Fruit fly (Drosophila melanogaster) whole organism, prepupa: ENCODE results near the gene CG5151.

Source experiments
- Blimp-1 ChIP-seq: fragments of 200-800 bp; sonication (Bioruptor generic); optimal IDR thresholded peaks from 3 replicates; lab custom pipeline; 2017; ENCODE audit warnings: missing biosample characterization, missing genetic modification characterization, mild to moderate bottlenecking, moderate library complexity, missing genetic modification reagents
- CG10631 ChIP-seq: fragments of 200-800 bp; sonication (Bioruptor generic); optimal IDR thresholded peaks from 2 replicates; lab custom pipeline; 2016; ENCODE audit warnings: missing biosample characterization, missing genetic modification characterization
- CG10669 ChIP-seq: fragments of 200-800 bp; sonication (Bioruptor generic); optimal IDR thresholded peaks from 3 replicates; lab custom pipeline; 2018; ENCODE audit warnings: missing biosample characterization, mild to moderate bottlenecking, missing genetic modification characterization, moderate library complexity
- CG11902 ChIP-seq: fragments of 200-800 bp; sonication (Bioruptor generic); optimal IDR thresholded peaks from 3 replicates; lab custom pipeline; 2016; ENCODE audit warnings: missing biosample characterization, missing genetic modification characterization
- CG15336 ChIP-seq: fragments of 200-800 bp; sonication (Bioruptor generic); IDR thresholded peaks from 2 replicates; pipeline ENCODE4 v1.3.6; 2022; ENCODE audit warnings: missing biosample characterization, missing genetic modification characterization
- CG1621 ChIP-seq: fragments of 200-800 bp; sonication (Bioruptor generic); optimal IDR thresholded peaks from 3 replicates; lab custom pipeline; 2018; ENCODE audit warnings: missing biosample characterization, mild to moderate bottlenecking, missing genetic modification characterization
- CG16779 ChIP-seq: fragments of 200-800 bp; sonication (Bioruptor generic); optimal IDR thresholded peaks from 3 replicates; lab custom pipeline; 2017; ENCODE audit warnings: missing biosample characterization, mild to moderate bottlenecking, missing genetic modification characterization
- CG3032 ChIP-seq: fragments of 200-800 bp; optimal IDR thresholded peaks from 2 replicates; lab custom pipeline; 2019; ENCODE audit warnings: missing biosample characterization, mild to moderate bottlenecking, missing genetic modification characterization, moderate library complexity
- CG31627 ChIP-seq: fragments of 200-800 bp; sonication (Bioruptor generic); optimal IDR thresholded peaks from 3 replicates; lab custom pipeline; 2016; ENCODE audit warnings: missing biosample characterization, missing genetic modification characterization
- CG32006 ChIP-seq: fragments of 200-800 bp; sonication (Bioruptor generic); optimal IDR thresholded peaks from 3 replicates; lab custom pipeline; 2017; ENCODE audit warnings: missing biosample characterization, mild to moderate bottlenecking, missing genetic modification characterization
- CG34406 ChIP-seq: fragments of 200-800 bp; sonication (Bioruptor generic); optimal IDR thresholded peaks from 3 replicates; lab custom pipeline; 2016; ENCODE audit warnings: missing biosample characterization, missing genetic modification characterization
- CG3919 ChIP-seq: fragments of 200-800 bp; sonication (Bioruptor generic); optimal IDR thresholded peaks from 3 replicates; lab custom pipeline; 2016; ENCODE audit warnings: missing biosample characterization, missing genetic modification characterization
- CG4318 ChIP-seq: fragments of 200-800 bp; sonication (Bioruptor generic); optimal IDR thresholded peaks from 3 replicates; lab custom pipeline; 2017; ENCODE audit warnings: missing biosample characterization, mild to moderate bottlenecking, missing genetic modification characterization
- CG6276 ChIP-seq: fragments of 200-800 bp; sonication (Bioruptor generic); optimal IDR thresholded peaks from 2 replicates; lab custom pipeline; 2017; ENCODE audit warnings: missing biosample characterization, mild to moderate bottlenecking, missing genetic modification characterization
- CG7368 ChIP-seq: fragments of 200-800 bp; sonication (Bioruptor generic); optimal IDR thresholded peaks from 3 replicates; lab custom pipeline; 2016; ENCODE audit warnings: missing biosample characterization, missing genetic modification characterization
- CG8319 ChIP-seq: fragments of 200-800 bp; sonication (Bioruptor generic); optimal IDR thresholded peaks from 3 replicates; lab custom pipeline; 2016; ENCODE audit warnings: missing biosample characterization, missing genetic modification characterization
- CG8632 ChIP-seq: fragments of 200-800 bp; sonication (Bioruptor generic); optimal IDR thresholded peaks from 3 replicates; lab custom pipeline; 2016; ENCODE audit warnings: missing biosample characterization, missing genetic modification characterization
- Eip75B ChIP-seq: fragments of 200-800 bp; sonication (Bioruptor generic); optimal IDR thresholded peaks from 3 replicates; lab custom pipeline; 2016; ENCODE audit warnings: missing biosample characterization, missing genetic modification characterization
- Eip78C ChIP-seq: fragments of 200-800 bp; sonication (Bioruptor generic); peaks from one replicate; lab custom pipeline; 2016; ENCODE audit warnings: missing biosample characterization, missing genetic modification characterization
- Eip93F ChIP-seq: fragments of 200-800 bp; sonication (Bioruptor generic); optimal IDR thresholded peaks from 2 replicates; lab custom pipeline; 2016; ENCODE audit warnings: missing biosample characterization, mild to moderate bottlenecking, missing genetic modification characterization
- Ets21C ChIP-seq: fragments of 200-800 bp; sonication (Bioruptor generic); optimal IDR thresholded peaks from 3 replicates; lab custom pipeline; 2016; ENCODE audit warnings: missing biosample characterization, missing genetic modification characterization
- Ets96B ChIP-seq: fragments of 200-800 bp; optimal IDR thresholded peaks from 2 replicates; lab custom pipeline; 2019; ENCODE audit warnings: missing biosample characterization, mild to moderate bottlenecking, missing genetic modification characterization, moderate library complexity
- Gug ChIP-seq: fragments of 200-800 bp; sonication (Bioruptor generic); IDR thresholded peaks from 2 replicates; pipeline ENCODE4 v1.3.6; 2022; ENCODE audit warnings: missing biosample characterization, missing genetic modification characterization
- Hr38 ChIP-seq: sonication (Bioruptor generic); optimal IDR thresholded peaks from 2 replicates; lab custom pipeline; 2016; ENCODE audit warnings: missing biosample characterization, missing genetic modification characterization
- Hr39 ChIP-seq: fragments of 200-800 bp; sonication (Bioruptor generic); optimal IDR thresholded peaks from 2 replicates; lab custom pipeline; 2016; ENCODE audit warnings: missing biosample characterization, missing genetic modification characterization
- Lpt ChIP-seq: fragments of 200-800 bp; sonication (Bioruptor generic); optimal IDR thresholded peaks from 3 replicates; lab custom pipeline; 2016; ENCODE audit warnings: missing biosample characterization, missing genetic modification characterization
- Met ChIP-seq: fragments of 200-800 bp; sonication (Bioruptor generic); optimal IDR thresholded peaks from 3 replicates; lab custom pipeline; 2016; ENCODE audit warnings: missing biosample characterization, missing genetic modification characterization
- OdsH ChIP-seq: fragments of 200-800 bp; sonication (Bioruptor generic); optimal IDR thresholded peaks from 3 replicates; lab custom pipeline; 2016; ENCODE audit warnings: missing biosample characterization, missing genetic modification characterization
- Smox ChIP-seq: fragments of 200-800 bp; sonication (Bioruptor generic); optimal IDR thresholded peaks from 3 replicates; lab custom pipeline; 2016; ENCODE audit warnings: missing biosample characterization, missing genetic modification characterization
- Sox14 ChIP-seq: fragments of 200-800 bp; sonication (Bioruptor generic); optimal IDR thresholded peaks from 3 replicates; lab custom pipeline; 2016; ENCODE audit warnings: missing biosample characterization, missing genetic modification characterization
- Sox15 ChIP-seq: fragments of 200-800 bp; sonication (Bioruptor generic); optimal IDR thresholded peaks from 3 replicates; lab custom pipeline; 2016; ENCODE audit warnings: missing biosample characterization, missing genetic modification characterization
- achi ChIP-seq: fragments of 200-800 bp; sonication (Bioruptor generic); optimal IDR thresholded peaks from 3 replicates; lab custom pipeline; 2016; ENCODE audit warnings: missing biosample characterization, missing genetic modification characterization
- acj6 ChIP-seq: fragments of 200-800 bp; sonication (Bioruptor generic); optimal IDR thresholded peaks from 3 replicates; lab custom pipeline; 2016; ENCODE audit warnings: missing biosample characterization, missing genetic modification characterization
- cyc ChIP-seq: fragments of 200-800 bp; sonication (Bioruptor generic); optimal IDR thresholded peaks from 3 replicates; lab custom pipeline; 2016; ENCODE audit warnings: missing biosample characterization, missing genetic modification characterization
- dac ChIP-seq: fragments of 200-800 bp; sonication (Bioruptor generic); optimal IDR thresholded peaks from 2 replicates; lab custom pipeline; 2017; ENCODE audit warnings: missing biosample characterization, mild to moderate bottlenecking, missing genetic modification characterization
- dsx ChIP-seq: fragments of 200-800 bp; optimal IDR thresholded peaks from 3 replicates; lab custom pipeline; 2019; ENCODE audit warnings: missing biosample characterization, mild to moderate bottlenecking, missing genetic modification characterization, moderate library complexity; ENCODE audit not compliant: poor library complexity, severe bottlenecking
- eg ChIP-seq: fragments of 200-800 bp; sonication (Bioruptor generic); IDR thresholded peaks from 3 replicates; pipeline ENCODE4 v1.3.6; 2022; ENCODE audit warnings: missing biosample characterization, missing genetic modification characterization
- fd59A ChIP-seq: fragments of 200-800 bp; sonication (Bioruptor generic); optimal IDR thresholded peaks from 2 replicates; lab custom pipeline; 2017; ENCODE audit warnings: missing biosample characterization, mild to moderate bottlenecking, missing genetic modification characterization, missing genetic modification reagents
- fd85E ChIP-seq: fragments of 200-800 bp; sonication (Bioruptor generic); optimal IDR thresholded peaks from 3 replicates; lab custom pipeline; 2016; ENCODE audit warnings: missing biosample characterization, missing genetic modification characterization
- fkh ChIP-seq: fragments of 200-800 bp; sonication (Bioruptor generic); optimal IDR thresholded peaks from 3 replicates; lab custom pipeline; 2017; ENCODE audit warnings: missing biosample characterization, mild to moderate bottlenecking, missing genetic modification characterization, moderate library complexity
- lz ChIP-seq: fragments of 200-800 bp; sonication (Bioruptor generic); optimal IDR thresholded peaks from 3 replicates; lab custom pipeline; 2016; ENCODE audit warnings: missing biosample characterization, missing genetic modification characterization
- net ChIP-seq: fragments of 200-800 bp; sonication (Bioruptor generic); optimal IDR thresholded peaks from 3 replicates; lab custom pipeline; 2016; ENCODE audit warnings: missing biosample characterization, missing genetic modification characterization
- salr ChIP-seq, 2 experiments: fragments of 200-800 bp; sonication (Bioruptor generic); optimal IDR thresholded peaks; 3 replicates each; lab custom pipeline; 2016 to 2018; ENCODE audit warnings: missing biosample characterization in 2 of 2, missing genetic modification characterization in 2 of 2, mild to moderate bottlenecking in 1 of 2
- spab ChIP-seq: fragments of 200-800 bp; sonication (Bioruptor generic); optimal IDR thresholded peaks from 2 replicates; lab custom pipeline; 2017; ENCODE audit warnings: missing biosample characterization, mild to moderate bottlenecking, missing genetic modification characterization, missing genetic modification reagents
- ss ChIP-seq, 2 experiments: fragments of 200-800 bp; sonication (Bioruptor generic); optimal IDR thresholded peaks; 2 replicates in 1 of 2; 3 replicates in 1 of 2; lab custom pipeline; 2017 to 2018; ENCODE audit warnings: mild to moderate bottlenecking in 2 of 2, missing biosample characterization in 2 of 2, missing genetic modification characterization in 2 of 2, moderate library complexity in 1 of 2
- svp ChIP-seq: fragments of 200-800 bp; sonication (Bioruptor generic); peaks from one replicate; lab custom pipeline; 2016; ENCODE audit warnings: missing biosample characterization, missing genetic modification characterization
- vri ChIP-seq: fragments of 200-800 bp; sonication (Bioruptor generic); optimal IDR thresholded peaks from 3 replicates; lab custom pipeline; 2016; ENCODE audit warnings: missing biosample characterization, mild to moderate bottlenecking, missing genetic modification characterization

The CG5151 gene

dm6 chr3L:16195476-16195958 lies 31.0 kb upstream of the CG5151 start (continued):
- TF ChIP-seq CG10669 (GFP tag; lab: Kevin White, UChicago) (peak; percentile 16), achi (GFP tag; lab: Kevin White, UChicago) (peak; percentile 9), CG3032 (no peak), acj6 (GFP tag; lab: Kevin White, UChicago) (peak; percentile 7), Blimp-1 (GFP tag; lab: Kevin White, UChicago) (peak; percentile 73), dsx (no peak)

dm6 chr3L:16193851-16194709 lies 29.6 kb upstream of the CG5151 start:
- peak; percentile 52 for TF ChIP-seq CG32006 (GFP tag; lab: Kevin White, UChicago)
- TF ChIP-seq dac = no peak
- peak; percentile 75 for TF ChIP-seq spab (GFP tag; lab: Kevin White, UChicago)
- TF ChIP-seq CG8319 (GFP tag; lab: Kevin White, UChicago) = peak; percentile 55
- TF ChIP-seq vri (GFP tag; lab: Kevin White, UChicago) = peak; percentile 85
- peak; percentile 71 for TF ChIP-seq CG8632 (GFP tag; lab: Kevin White, UChicago)
- peak; percentile 73 for TF ChIP-seq CG34406 (GFP tag; lab: Kevin White, UChicago)
- peak; percentile 98 for TF ChIP-seq svp (GFP tag; lab: Kevin White, UChicago)
- TF ChIP-seq fkh (GFP tag; lab: Kevin White, UChicago) = peak; percentile 53
- peak; percentile 38 for TF ChIP-seq Met (GFP tag; lab: Kevin White, UChicago)
- TF ChIP-seq CG16779 (tag; lab: Kevin White, UChicago) = peak; percentile 47
- no peak for TF ChIP-seq CG4318 (GFP tag; lab: Kevin White, UChicago)
- no peak for TF ChIP-seq Sox15 (GFP tag; lab: Kevin White, UChicago)
- TF ChIP-seq net (GFP tag; lab: Kevin White, UChicago) = peak; percentile 77
- peak; percentile 49 for TF ChIP-seq CG3032
- TF ChIP-seq Eip93F (GFP tag; lab: Kevin White, UChicago) = peak; percentile 82
- TF ChIP-seq achi (GFP tag; lab: Kevin White, UChicago) = peak; percentile 67
- peak; percentile 62; the same call in 2 of the 3 replicates for TF ChIP-seq eg (GFP tag; lab: Robert Waterston, UW)
- peak; percentile 45 for TF ChIP-seq fd85E (GFP tag; lab: Kevin White, UChicago)
- peak; percentile 42 for TF ChIP-seq fd59A
- TF ChIP-seq Gug (GFP tag; lab: Robert Waterston, UW) = peak; percentile 59
- peak; percentile 45; the same call in 1 of the 2 replicates for TF ChIP-seq CG15336 (GFP tag; lab: Robert Waterston, UW)
- TF ChIP-seq ss (GFP tag; optimal IDR thresholded peaks at IDR 0.05; lab: Kevin White, UChicago) = peak; percentile 88 to 94
- peak; percentile 46 for TF ChIP-seq OdsH (GFP tag; lab: Kevin White, UChicago)
- peak; percentile 65 for TF ChIP-seq Ets96B
- TF ChIP-seq Hr38 (GFP tag; lab: Kevin White, UChicago) = no peak
- peak; percentile 73 for TF ChIP-seq CG3919
- peak; percentile 82 for TF ChIP-seq dsx
- TF ChIP-seq Hr39 (GFP tag; lab: Kevin White, UChicago) = no peak
- TF ChIP-seq salr (GFP tag; optimal IDR thresholded peaks at IDR 0.05; lab: Kevin White, UChicago) = peak; percentile 27 to 71
- peak; percentile 59 for TF ChIP-seq Sox14 (GFP tag; lab: Kevin White, UChicago)
- peak; percentile 88 for TF ChIP-seq Eip78C
- TF ChIP-seq CG1621 (tag; lab: Kevin White, UChicago) = peak; percentile 81
- TF ChIP-seq Eip75B (GFP tag; lab: Kevin White, UChicago) = peak; percentile 75
- peak; percentile 67 for TF ChIP-seq CG7368 (GFP tag; lab: Kevin White, UChicago)
- TF ChIP-seq Blimp-1 (GFP tag; lab: Kevin White, UChicago) = peak; percentile 37
- TF ChIP-seq CG10631 (GFP tag; lab: Kevin White, UChicago) = peak; percentile 53
- TF ChIP-seq Ets21C (GFP tag; lab: Kevin White, UChicago) = no peak
- TF ChIP-seq cyc = no peak
- peak; percentile 81 for TF ChIP-seq CG6276 (GFP tag; lab: Kevin White, UChicago)
- TF ChIP-seq Smox (GFP tag; lab: Kevin White, UChicago) = peak; percentile 39
- TF ChIP-seq CG11902 (GFP tag; lab: Kevin White, UChicago) = no peak
- peak; percentile 75 for TF ChIP-seq CG10669 (GFP tag; lab: Kevin White, UChicago)
- peak; percentile 44 for TF ChIP-seq lz (GFP tag; lab: Kevin White, UChicago)
- no peak for TF ChIP-seq CG31627 (GFP tag; lab: Kevin White, UChicago)
- TF ChIP-seq Lpt (GFP tag; lab: Kevin White, UChicago) = peak; percentile 60
